Worm (Caenorhabditis elegans) whole organism, mixed stage, embryonic: ENCODE data around the gene T14B4.20.

ENCODE experiments used
- blmp-1 ChIP-seq: fragments of 150-350 bp; optimal IDR thresholded peaks from 2 replicates; lab custom pipeline; 2014; ENCODE audit warnings: missing biosample characterization, missing genetic modification characterization
- ceh-43 ChIP-seq: fragments of 200-800 bp; sonication (Bioruptor generic); optimal IDR thresholded peaks from 2 replicates; lab custom pipeline; 2018; ENCODE audit warnings: mild to moderate bottlenecking, missing genetic modification characterization, moderate library complexity, missing compliant biosample characterization
- ceh-83 ChIP-seq: fragments of 200-800 bp; sonication (Bioruptor generic); optimal IDR thresholded peaks from 2 replicates; lab custom pipeline; 2018; ENCODE audit warnings: mild to moderate bottlenecking, missing genetic modification characterization, missing compliant biosample characterization
- ces-1 ChIP-seq: fragments of 150-350 bp; optimal IDR thresholded peaks from 2 replicates; lab custom pipeline; 2014; ENCODE audit warnings: missing biosample characterization, missing genetic modification reagents, missing genetic modification characterization
- elt-3 ChIP-seq: fragments of 150-350 bp; optimal IDR thresholded peaks from 2 replicates; lab custom pipeline; 2014; ENCODE audit warnings: missing biosample characterization, missing genetic modification characterization
- hlh-1 ChIP-seq: fragments of 150-350 bp; optimal IDR thresholded peaks from 2 replicates; lab custom pipeline; 2014; ENCODE audit warnings: missing biosample characterization, missing genetic modification reagents, missing genetic modification characterization
- mep-1 ChIP-seq: fragments of 150-350 bp; optimal IDR thresholded peaks from 2 replicates; lab custom pipeline; 2017; ENCODE audit warnings: missing biosample characterization, missing genetic modification reagents, missing genetic modification characterization, inconsistent platforms
- nhr-12 ChIP-seq: fragments of 150-350 bp; optimal IDR thresholded peaks from 2 replicates; lab custom pipeline; 2014; ENCODE audit warnings: missing biosample characterization, missing genetic modification characterization
- pha-4 ChIP-seq: fragments of 150-350 bp; optimal IDR thresholded peaks from 2 replicates; lab custom pipeline; 2018; ENCODE audit warnings: missing biosample characterization, missing genetic modification reagents, missing genetic modification characterization
- snpc-4 ChIP-seq: fragments of 150-350 bp; optimal IDR thresholded peaks from 2 replicates; lab custom pipeline; 2014; ENCODE audit warnings: missing biosample characterization, missing genetic modification characterization
- unc-39 ChIP-seq: fragments of 150-350 bp; optimal IDR thresholded peaks from 2 replicates; lab custom pipeline; 2014; ENCODE audit warnings: missing biosample characterization, missing genetic modification characterization
- ztf-11 ChIP-seq: fragments of 150-350 bp; optimal IDR thresholded peaks from 2 replicates; lab custom pipeline; 2014; ENCODE audit warnings: missing biosample characterization, missing genetic modification characterization

- TF ChIP-seq nhr-12 (no peak), pha-4 (tag; lab: Kevin White, UChicago) (no peak), mep-1 (tag; lab: Kevin White, UChicago) (no peak), ceh-83 (GFP tag; lab: Kevin White, UChicago) (no peak), ztf-11 (tag; lab: Kevin White, UChicago) (no peak), elt-3 (tag; lab: Kevin White, UChicago) (no peak), unc-39 (tag; lab: Kevin White, UChicago) (no peak), hlh-1 (no peak), ceh-43 (GFP tag; lab: Kevin White, UChicago) (no peak), snpc-4 (tag; lab: Kevin White, UChicago) (no peak), ces-1 (no peak), blmp-1 (no peak)
Observed at ce11 chrII:6713003-6713402, 3.7 kb upstream of the T14B4.20 start.
